Fruit fly (Drosophila melanogaster) whole organism, embryonic: ENCODE results near the gene CG13373.
A peak's percentile ranks its signal among the peaks of the same experiment; 100 is the strongest.

Experiments
- Chrac-16 ChIP-seq: fragments of 200-800 bp; sonication (Bioruptor generic); optimal IDR thresholded peaks from 3 replicates; lab custom pipeline; 2016; ENCODE audit warnings: missing biosample characterization, missing genetic modification characterization

Gene CG13373

DNA sequence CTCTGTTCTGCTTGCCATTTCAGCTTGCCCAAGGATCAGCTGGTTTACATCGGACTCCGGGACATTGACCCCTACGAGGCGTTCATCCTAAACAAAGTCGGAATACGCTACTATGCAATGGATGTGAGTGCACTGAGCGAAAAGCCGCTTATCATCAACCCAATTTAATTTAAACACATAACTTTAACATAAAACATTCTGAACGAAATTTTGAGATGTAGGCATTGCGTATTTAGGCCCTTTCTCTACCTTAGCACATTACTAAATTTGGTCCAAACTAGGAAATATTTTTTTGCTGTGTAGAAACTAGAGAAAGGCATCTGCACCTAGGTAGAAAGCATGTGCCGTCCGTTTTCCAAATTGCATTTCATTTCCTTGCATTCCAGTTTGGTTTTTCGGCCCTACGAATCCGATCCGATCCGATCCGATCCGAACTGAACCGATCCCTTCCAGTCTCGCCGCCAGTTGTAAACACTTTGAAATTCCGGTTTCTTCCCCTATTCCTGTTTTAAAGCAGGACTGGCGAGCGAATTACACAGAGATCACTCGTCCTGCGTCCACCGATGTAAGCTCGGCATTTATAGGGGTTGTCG is 49.8 kb downstream of the CG13373 start (continued):
- peak; percentile 77 for TF ChIP-seq Chrac-16 (GFP tag; lab: Kevin White, UChicago)
